Worm (Caenorhabditis elegans) whole organism, late embryonic: ENCODE results near the gene col-164.

ENCODE experiments used
- C08G9.2 ChIP-seq: sonication (generic microtip); optimal IDR thresholded peaks from 2 replicates; lab custom pipeline; 2016; ENCODE audit warnings: mild to moderate bottlenecking, missing genetic modification characterization, moderate library complexity, missing compliant biosample characterization
- C38D4.7 ChIP-seq: fragments of 200-800 bp; sonication (Bioruptor generic); optimal IDR thresholded peaks from 2 replicates; lab custom pipeline; 2018; ENCODE audit warnings: mild to moderate bottlenecking, missing genetic modification characterization, moderate library complexity, missing compliant biosample characterization
- K02D7.2 ChIP-seq: sonication (generic microtip); optimal IDR thresholded peaks from 2 replicates; lab custom pipeline; 2017; ENCODE audit warnings: mild to moderate bottlenecking, missing genetic modification characterization, missing compliant biosample characterization
- T23F11.4 ChIP-seq: fragments of 200-800 bp; sonication (Bioruptor generic); optimal IDR thresholded peaks from 2 replicates; lab custom pipeline; 2018; ENCODE audit warnings: mild to moderate bottlenecking, missing genetic modification characterization, missing compliant biosample characterization
- ceh-14 ChIP-seq: sonication (generic microtip); optimal IDR thresholded peaks from 2 replicates; lab custom pipeline; 2016; ENCODE audit warnings: missing genotype, missing genetic modification characterization, missing compliant biosample characterization
- ceh-22 ChIP-seq: sonication (generic microtip); optimal IDR thresholded peaks from 2 replicates; lab custom pipeline; 2017; ENCODE audit warnings: missing biosample characterization, missing genetic modification characterization
- ceh-24 ChIP-seq: sonication (generic microtip); optimal IDR thresholded peaks from 2 replicates; lab custom pipeline; 2016; ENCODE audit warnings: mild to moderate bottlenecking, missing genetic modification characterization, missing compliant biosample characterization
- ceh-31 ChIP-seq: sonication (generic microtip); optimal IDR thresholded peaks from 2 replicates; lab custom pipeline; 2016; ENCODE audit warnings: missing genetic modification characterization, missing compliant biosample characterization
- ceh-34 ChIP-seq: sonication (generic microtip); optimal IDR thresholded peaks from 2 replicates; lab custom pipeline; 2016; ENCODE audit warnings: mild to moderate bottlenecking, missing genetic modification characterization, missing compliant biosample characterization
- ceh-48 ChIP-seq: sonication (generic microtip); optimal IDR thresholded peaks from 2 replicates; lab custom pipeline; 2016; ENCODE audit warnings: missing genetic modification characterization, inconsistent platforms, missing compliant biosample characterization
- ceh-6 ChIP-seq: fragments of 200-800 bp; sonication (Bioruptor generic); optimal IDR thresholded peaks from 2 replicates; lab custom pipeline; 2018; ENCODE audit warnings: mild to moderate bottlenecking, missing genetic modification characterization, missing compliant biosample characterization
- ceh-9 ChIP-seq: sonication (generic microtip); optimal IDR thresholded peaks from 2 replicates; lab custom pipeline; 2016; ENCODE audit warnings: mild to moderate bottlenecking, missing genetic modification characterization, inconsistent platforms, missing compliant biosample characterization
- dmd-4 ChIP-seq: sonication (generic microtip); optimal IDR thresholded peaks from 2 replicates; lab custom pipeline; 2016; ENCODE audit warnings: borderline replicate concordance, missing genetic modification characterization, missing compliant biosample characterization
- dve-1 ChIP-seq: sonication (generic microtip); optimal IDR thresholded peaks from 2 replicates; lab custom pipeline; 2017; ENCODE audit warnings: antibody characterized with exemption, mild to moderate bottlenecking, missing genetic modification characterization, missing compliant biosample characterization
- elt-2 ChIP-seq: sonication (generic microtip); optimal IDR thresholded peaks from 2 replicates; lab custom pipeline; 2016; ENCODE audit warnings: missing genetic modification reagents, missing genetic modification characterization, missing compliant biosample characterization
- ets-4 ChIP-seq: sonication (generic microtip); optimal IDR thresholded peaks from 2 replicates; lab custom pipeline; 2016; ENCODE audit warnings: missing genetic modification characterization, missing compliant biosample characterization
- fax-1 ChIP-seq: sonication (generic microtip); optimal IDR thresholded peaks from 2 replicates; lab custom pipeline; 2016; ENCODE audit warnings: missing genotype, missing genetic modification characterization, missing compliant biosample characterization
- gmeb-2 ChIP-seq: sonication (generic microtip); optimal IDR thresholded peaks from 2 replicates; lab custom pipeline; 2016; ENCODE audit warnings: missing genetic modification characterization, inconsistent platforms, missing compliant biosample characterization
- hlh-13 ChIP-seq: fragments of 200-800 bp; sonication (Bioruptor generic); optimal IDR thresholded peaks from 2 replicates; lab custom pipeline; 2018; ENCODE audit warnings: mild to moderate bottlenecking, missing genetic modification characterization, missing compliant biosample characterization
- hlh-15 ChIP-seq: sonication (generic microtip); optimal IDR thresholded peaks from 2 replicates; lab custom pipeline; 2016; ENCODE audit warnings: missing genetic modification characterization, missing compliant biosample characterization
- hlh-30 ChIP-seq: sonication (generic microtip); optimal IDR thresholded peaks from 2 replicates; lab custom pipeline; 2017; ENCODE audit warnings: antibody characterized with exemption, missing genetic modification characterization, missing compliant biosample characterization; ENCODE audit not compliant: insufficient read depth
- hlh-6 ChIP-seq: sonication (generic microtip); optimal IDR thresholded peaks from 2 replicates; lab custom pipeline; 2016; ENCODE audit warnings: missing genotype, missing genetic modification characterization, missing compliant biosample characterization
- hlh-8 ChIP-seq: sonication (generic microtip); optimal IDR thresholded peaks from 2 replicates; lab custom pipeline; 2016; ENCODE audit warnings: missing genotype, missing genetic modification characterization, missing compliant biosample characterization
- lim-6 ChIP-seq: sonication (generic microtip); optimal IDR thresholded peaks from 2 replicates; lab custom pipeline; 2016; ENCODE audit warnings: missing genetic modification characterization, missing compliant biosample characterization
- madf-2 ChIP-seq: sonication (generic microtip); optimal IDR thresholded peaks from 2 replicates; lab custom pipeline; 2017; ENCODE audit warnings: missing genetic modification characterization, missing compliant biosample characterization
- mec-3 ChIP-seq: sonication (generic microtip); optimal IDR thresholded peaks from 2 replicates; lab custom pipeline; 2016; ENCODE audit warnings: borderline replicate concordance, missing genetic modification characterization, missing compliant biosample characterization
- nfya-1 ChIP-seq: sonication (generic microtip); optimal IDR thresholded peaks from 2 replicates; lab custom pipeline; 2017; ENCODE audit warnings: missing genetic modification characterization, mild to moderate bottlenecking, missing compliant biosample characterization, antibody characterized with exemption, moderate library complexity
- nhr-11 ChIP-seq: fragments of 150-350 bp; optimal IDR thresholded peaks from 2 replicates; lab custom pipeline; 2014; ENCODE audit warnings: missing biosample characterization, missing genetic modification characterization
- nhr-232 ChIP-seq: sonication (generic microtip); optimal IDR thresholded peaks from 2 replicates; lab custom pipeline; 2016; ENCODE audit warnings: missing genetic modification characterization, missing compliant biosample characterization
- npax-4 ChIP-seq: sonication (generic microtip); optimal IDR thresholded peaks from 2 replicates; lab custom pipeline; 2016; ENCODE audit warnings: missing genetic modification characterization, missing compliant biosample characterization
- odd-2 ChIP-seq: sonication (generic microtip); optimal IDR thresholded peaks from 2 replicates; lab custom pipeline; 2017; ENCODE audit warnings: antibody characterized with exemption, mild to moderate bottlenecking, missing genetic modification characterization, missing compliant biosample characterization
- pag-3 ChIP-seq: sonication (generic microtip); optimal IDR thresholded peaks from 2 replicates; lab custom pipeline; 2016; ENCODE audit warnings: missing compliant biosample characterization, missing genetic modification characterization, borderline replicate concordance
- pha-2 ChIP-seq: sonication (generic microtip); optimal IDR thresholded peaks from 2 replicates; lab custom pipeline; 2017; ENCODE audit warnings: mild to moderate bottlenecking, missing genetic modification characterization, missing compliant biosample characterization
- pha-4 ChIP-seq: fragments of 150-350 bp; optimal IDR thresholded peaks from 2 replicates; lab custom pipeline; 2018; ENCODE audit warnings: missing biosample characterization, missing genetic modification reagents, missing genetic modification characterization
- rnt-1 ChIP-seq: sonication (generic microtip); optimal IDR thresholded peaks from 2 replicates; lab custom pipeline; 2016; ENCODE audit warnings: missing genetic modification characterization, missing compliant biosample characterization
- sox-2 ChIP-seq: fragments of 200-800 bp; sonication (Bioruptor generic); IDR thresholded peaks from 2 replicates; pipeline ENCODE4 v1.3.6; 2022; ENCODE audit warnings: missing genetic modification reagents, missing genetic modification characterization, missing compliant biosample characterization
- sox-4 ChIP-seq: sonication (generic microtip); optimal IDR thresholded peaks from 2 replicates; lab custom pipeline; 2017; ENCODE audit warnings: mild to moderate bottlenecking, missing genetic modification characterization, inconsistent platforms, missing compliant biosample characterization
- syd-9 ChIP-seq: sonication (generic microtip); optimal IDR thresholded peaks from 2 replicates; lab custom pipeline; 2016; ENCODE audit warnings: mild to moderate bottlenecking, missing genetic modification characterization, moderate library complexity, missing compliant biosample characterization
- tbx-7 ChIP-seq: sonication (generic microtip); optimal IDR thresholded peaks from 2 replicates; lab custom pipeline; 2016; ENCODE audit warnings: missing genotype, missing genetic modification characterization, missing compliant biosample characterization
- unc-3 ChIP-seq, 2 experiments: fragments of 200-800 bp in 1 of 2; sonication (Bioruptor generic) in 1 of 2; sonication (generic microtip) in 1 of 2; conservative IDR thresholded peaks in 1 of 2; optimal IDR thresholded peaks in 1 of 2; 2 replicates each; pipeline versions ENCODE4 v1.3.6 to Lab custom; 2016 to 2022; ENCODE audit warnings: missing compliant biosample characterization in 2 of 2, missing genetic modification characterization in 2 of 2, missing genetic modification reagents in 1 of 2
- unc-42 ChIP-seq: sonication (generic microtip); optimal IDR thresholded peaks from 2 replicates; lab custom pipeline; 2016; ENCODE audit warnings: missing genotype, missing genetic modification characterization, missing compliant biosample characterization
- unc-55 ChIP-seq: sonication (generic microtip); optimal IDR thresholded peaks from 2 replicates; lab custom pipeline; 2017; ENCODE audit warnings: missing biosample characterization, missing genetic modification reagents, missing genetic modification characterization
- unc-86 ChIP-seq: sonication (generic microtip); optimal IDR thresholded peaks from 2 replicates; lab custom pipeline; 2016; ENCODE audit warnings: missing genetic modification characterization, missing compliant biosample characterization
- zip-5 ChIP-seq: sonication (generic microtip); optimal IDR thresholded peaks from 2 replicates; lab custom pipeline; 2016; ENCODE audit warnings: missing genetic modification characterization, missing compliant biosample characterization

Gene col-164

ce11 chrX:2071392-2072001 lies 21.8 kb upstream of the col-164 start (continued):
- no peak for TF ChIP-seq hlh-15 (tag; lab: Kevin White, UChicago)
- TF ChIP-seq tbx-7 (tag; lab: Kevin White, UChicago): no peak
- no peak for TF ChIP-seq ceh-6 (GFP tag; lab: Kevin White, UChicago)
- peak; percentile 23 for TF ChIP-seq unc-55 (GFP tag; lab: Kevin White, UChicago)
- TF ChIP-seq sox-4: no peak
- no peak for TF ChIP-seq C08G9.2
- no peak for TF ChIP-seq nhr-232 (tag; lab: Kevin White, UChicago)
- no peak for TF ChIP-seq fax-1 (tag; lab: Kevin White, UChicago)
- TF ChIP-seq pag-3 (tag; lab: Kevin White, UChicago): no peak
- 0 out of 2 replicates have a peak, but pooled peaks have one; percentile 5 for TF ChIP-seq sox-2 (GFP tag; lab: Robert Waterston, UW)
- no peak for TF ChIP-seq nhr-11 (tag; lab: Kevin White, UChicago)
- TF ChIP-seq unc-42 (tag; lab: Kevin White, UChicago): peak; percentile 42
- TF ChIP-seq T23F11.4 (GFP tag; lab: Kevin White, UChicago): no peak
- no peak for TF ChIP-seq ceh-14 (tag; lab: Kevin White, UChicago)
- TF ChIP-seq ceh-48: no peak
- no peak for TF ChIP-seq lim-6 (tag; lab: Kevin White, UChicago)
- TF ChIP-seq unc-86 (tag; lab: Kevin White, UChicago): no peak
- no peak for TF ChIP-seq hlh-13 (GFP tag; lab: Kevin White, UChicago)
- TF ChIP-seq hlh-6 (tag; lab: Kevin White, UChicago): no peak
- TF ChIP-seq rnt-1 (tag; lab: Kevin White, UChicago): no peak
- peak; percentile 6 for TF ChIP-seq hlh-8 (tag; lab: Kevin White, UChicago)
- TF ChIP-seq C38D4.7 (GFP tag; lab: Kevin White, UChicago): no peak
- no peak for TF ChIP-seq npax-4 (tag; lab: Kevin White, UChicago)

ce11 chrX:2074055-2074454 lies 19.2 kb upstream of the col-164 start, which contains the start of gene txdc-12.2:
txdc-12.2 (plus strand) TSS chrX:2074450.
- TF ChIP-seq nfya-1 (tag; lab: Kevin White, UChicago) (no peak), zip-5 (tag; lab: Kevin White, UChicago) (no peak), ceh-9 (tag; lab: Kevin White, UChicago) (no peak), hlh-6 (tag; lab: Kevin White, UChicago) (no peak), ceh-22 (no peak), dve-1 (tag; lab: Kevin White, UChicago) (no peak), elt-2 (no peak), ceh-24 (tag; lab: Kevin White, UChicago) (no peak), odd-2 (tag; lab: Kevin White, UChicago) (no peak), ceh-31 (tag; lab: Kevin White, UChicago) (no peak), sox-2 (GFP tag; lab: Robert Waterston, UW) (no peak), pha-2 (tag; lab: Kevin White, UChicago) (no peak), dmd-4 (tag; lab: Kevin White, UChicago) (no peak), mec-3 (tag; lab: Kevin White, UChicago) (no peak)

ce11 chrX:2075169-2075568 lies 18.1 kb upstream of the col-164 start:
- TF ChIP-seq pha-4 (tag; lab: Kevin White, UChicago) (no peak), ceh-24 (tag; lab: Kevin White, UChicago) (no peak), madf-2 (tag; lab: Kevin White, UChicago) (no peak), ceh-14 (tag; lab: Kevin White, UChicago) (no peak), hlh-8 (tag; lab: Kevin White, UChicago) (no peak), ceh-34 (tag; lab: Kevin White, UChicago) (no peak), syd-9 (no peak), unc-42 (tag; lab: Kevin White, UChicago) (no peak), elt-2 (no peak), unc-3 (GFP tag; conservative IDR thresholded peaks at IDR 0.05; lab: Robert Waterston, UW) (no peak), unc-3 (tag; optimal IDR thresholded peaks at IDR 0.05; lab: Kevin White, UChicago) (no peak), K02D7.2 (tag; lab: Kevin White, UChicago) (no peak), ets-4 (no peak), gmeb-2 (tag; lab: Kevin White, UChicago) (no peak), npax-4 (tag; lab: Kevin White, UChicago) (no peak), hlh-30 (no peak)
